Fruit fly (Drosophila melanogaster) whole organism, embryonic: ENCODE measurements around the gene CG7071.

Source experiments
- Ada2b ChIP-seq: fragments of 200-800 bp; sonication (Bioruptor generic); IDR thresholded peaks from 2 replicates; pipeline ENCODE4 v1.3.6; 2022; ENCODE audit warnings: missing biosample characterization, missing genetic modification characterization
- Adf1 ChIP-seq: fragments of 200-800 bp; sonication (Bioruptor generic); IDR thresholded peaks from 2 replicates; pipeline ENCODE4 v1.3.6; 2022; ENCODE audit warnings: missing biosample characterization, missing genetic modification characterization
- Bgb ChIP-seq: fragments of 200-800 bp; sonication (Bioruptor generic); IDR thresholded peaks from 2 replicates; pipeline ENCODE4 v1.3.6; 2022; ENCODE audit warnings: missing biosample characterization, missing genetic modification characterization; ENCODE audit not compliant: partially characterized antibody
- CG11695 ChIP-seq: fragments of 200-800 bp; sonication (Bioruptor generic); IDR thresholded peaks from 3 replicates; pipeline ENCODE4 v1.3.6; 2022; ENCODE audit warnings: missing biosample characterization, missing genetic modification characterization
- CG11723 ChIP-seq: fragments of 200-800 bp; sonication (Bioruptor generic); optimal IDR thresholded peaks from 2 replicates; lab custom pipeline; 2017; ENCODE audit warnings: missing biosample characterization, mild to moderate bottlenecking, missing genetic modification characterization
- CG13123 ChIP-seq: fragments of 200-800 bp; sonication (Bioruptor generic); optimal IDR thresholded peaks from 2 replicates; lab custom pipeline; 2016; ENCODE audit warnings: missing biosample characterization, missing genetic modification characterization
- CG13894 ChIP-seq: fragments of 200-800 bp; sonication (Bioruptor generic); optimal IDR thresholded peaks from 3 replicates; lab custom pipeline; 2018; ENCODE audit warnings: missing biosample characterization, mild to moderate bottlenecking, missing genetic modification characterization, moderate library complexity
- CG15269 ChIP-seq: fragments of 200-800 bp; sonication (Bioruptor generic); optimal IDR thresholded peaks from 2 replicates; lab custom pipeline; 2018; ENCODE audit warnings: missing biosample characterization, mild to moderate bottlenecking, missing genetic modification characterization, moderate library complexity
- CG1832 ChIP-seq: fragments of 200-800 bp; sonication (Bioruptor generic); optimal IDR thresholded peaks from 2 replicates; lab custom pipeline; 2017; ENCODE audit warnings: missing biosample characterization, mild to moderate bottlenecking, missing genetic modification characterization, inconsistent platforms
- CG2202 ChIP-seq: fragments of 200-800 bp; sonication (Bioruptor generic); optimal IDR thresholded peaks from 2 replicates; lab custom pipeline; 2018; ENCODE audit warnings: missing biosample characterization, mild to moderate bottlenecking, missing genetic modification characterization
- CG32532 ChIP-seq: fragments of 200-800 bp; sonication (Bioruptor generic); IDR thresholded peaks from 2 replicates; pipeline ENCODE4 v1.3.6; 2022; ENCODE audit warnings: missing biosample characterization, missing genetic modification characterization
- CG5180 ChIP-seq: fragments of 200-800 bp; sonication (Bioruptor generic); optimal IDR thresholded peaks from 3 replicates; lab custom pipeline; 2017; ENCODE audit warnings: missing biosample characterization, missing genetic modification characterization, mild to moderate bottlenecking, moderate library complexity, missing genetic modification reagents
- CG6254 ChIP-seq: fragments of 200-800 bp; sonication (Bioruptor generic); optimal IDR thresholded peaks from 3 replicates; lab custom pipeline; 2017; ENCODE audit warnings: mild to moderate bottlenecking, missing biosample characterization, missing genetic modification reagents, missing genetic modification characterization
- CG6683 ChIP-seq: fragments of 200-800 bp; sonication (Bioruptor generic); optimal IDR thresholded peaks from 2 replicates; lab custom pipeline; 2017; ENCODE audit warnings: missing biosample characterization, mild to moderate bottlenecking, missing genetic modification characterization, missing genetic modification reagents
- CG6689 ChIP-seq: fragments of 200-800 bp; sonication (Bioruptor generic); IDR thresholded peaks from 2 replicates; pipeline ENCODE4 v1.3.6; 2022; ENCODE audit warnings: missing biosample characterization, missing genetic modification characterization
- CG7556 ChIP-seq: fragments of 200-800 bp; sonication (Bioruptor generic); optimal IDR thresholded peaks from 2 replicates; lab custom pipeline; 2017; ENCODE audit warnings: missing biosample characterization, mild to moderate bottlenecking, missing genetic modification characterization
- CG7786 ChIP-seq: fragments of 200-800 bp; sonication (Bioruptor generic); optimal IDR thresholded peaks from 2 replicates; lab custom pipeline; 2016; ENCODE audit warnings: missing biosample characterization, missing genetic modification characterization
- Chrac-16 ChIP-seq: fragments of 200-800 bp; sonication (Bioruptor generic); optimal IDR thresholded peaks from 3 replicates; lab custom pipeline; 2016; ENCODE audit warnings: missing biosample characterization, missing genetic modification characterization
- Ets65A ChIP-seq: fragments of 200-800 bp; sonication (Bioruptor generic); peaks from one replicate; lab custom pipeline; 2016; ENCODE audit warnings: missing biosample characterization, missing genetic modification characterization
- Fer2 ChIP-seq: fragments of 200-800 bp; sonication (Bioruptor generic); optimal IDR thresholded peaks from 2 replicates; lab custom pipeline; 2018; ENCODE audit warnings: missing biosample characterization, mild to moderate bottlenecking, missing genetic modification characterization, moderate library complexity
- Gug ChIP-seq: fragments of 200-800 bp; sonication (Bioruptor generic); IDR thresholded peaks from 4 replicates; pipeline ENCODE4 v1.3.6; 2022; ENCODE audit warnings: missing biosample characterization, missing genetic modification characterization
- MTF-1 ChIP-seq: fragments of 200-800 bp; sonication (Bioruptor generic); optimal IDR thresholded peaks from 2 replicates; lab custom pipeline; 2018; ENCODE audit warnings: missing biosample characterization, mild to moderate bottlenecking, missing genetic modification characterization, borderline replicate concordance
- Mad ChIP-seq: fragments of 200-800 bp; sonication (Bioruptor generic); optimal IDR thresholded peaks from 2 replicates; lab custom pipeline; 2016; ENCODE audit warnings: missing biosample characterization, missing genetic modification characterization
- Meics ChIP-seq: fragments of 200-800 bp; sonication (Bioruptor generic); optimal IDR thresholded peaks from 2 replicates; lab custom pipeline; 2017; ENCODE audit warnings: missing biosample characterization, mild to moderate bottlenecking, missing genetic modification characterization
- Mrtf ChIP-seq: fragments of 200-800 bp; sonication (Bioruptor generic); IDR thresholded peaks from 3 replicates; pipeline ENCODE4 v1.3.6; 2022; ENCODE audit warnings: missing biosample characterization, missing genetic modification characterization
- NC2α ChIP-seq: fragments of 200-800 bp; sonication (Bioruptor generic); optimal IDR thresholded peaks from 2 replicates; lab custom pipeline; 2016; ENCODE audit warnings: missing biosample characterization, missing genetic modification characterization
- Ravus ChIP-seq: fragments of 200-800 bp; sonication (Bioruptor generic); IDR thresholded peaks from 2 replicates; pipeline ENCODE4 v1.3.6; 2022; ENCODE audit warnings: missing biosample characterization, missing genetic modification characterization
- Sin3A ChIP-seq: fragments of >200 bp; optimal IDR thresholded peaks from 2 replicates; lab custom pipeline; 2018
- Stat92E ChIP-seq, 3 experiments: fragments of >200 bp in 2 of 3; fragments of 200-800 bp in 1 of 3; sonication (Bioruptor generic) in 1 of 3; optimal IDR thresholded peaks; 2 replicates each; lab custom pipeline; 2017 to 2019; ENCODE audit warnings: missing biosample characterization in 3 of 3, missing genetic modification characterization in 3 of 3, mild to moderate bottlenecking in 1 of 3, moderate library complexity in 1 of 3
- YL-1 ChIP-seq: fragments of 200-800 bp; sonication (Bioruptor generic); optimal IDR thresholded peaks from 3 replicates; lab custom pipeline; 2017; ENCODE audit warnings: missing biosample characterization, mild to moderate bottlenecking, missing genetic modification characterization
- al ChIP-seq: fragments of 200-800 bp; sonication (Bioruptor generic); IDR thresholded peaks from 2 replicates; pipeline ENCODE4 v1.3.6; 2022; ENCODE audit warnings: missing biosample characterization, missing genetic modification characterization
- bowl ChIP-seq: fragments of 200-800 bp; sonication (Bioruptor generic); IDR thresholded peaks from 2 replicates; pipeline ENCODE4 v1.3.6; 2022; ENCODE audit warnings: missing biosample characterization, missing genetic modification characterization
- cato ChIP-seq: fragments of 200-800 bp; sonication (Bioruptor generic); optimal IDR thresholded peaks from 2 replicates; lab custom pipeline; 2016; ENCODE audit warnings: missing biosample characterization, missing genetic modification characterization, borderline replicate concordance
- fd64A ChIP-seq: fragments of 200-800 bp; sonication (Bioruptor generic); optimal IDR thresholded peaks from 3 replicates; lab custom pipeline; 2018; ENCODE audit warnings: missing biosample characterization, mild to moderate bottlenecking, missing genetic modification characterization
- grau ChIP-seq: fragments of 200-800 bp; optimal IDR thresholded peaks from 3 replicates; lab custom pipeline; 2019; ENCODE audit warnings: missing biosample characterization, mild to moderate bottlenecking, missing genetic modification characterization, moderate library complexity
- gsb ChIP-seq: fragments of 200-800 bp; sonication (Bioruptor generic); IDR thresholded peaks from 2 replicates; pipeline ENCODE4 v1.3.6; 2022; ENCODE audit warnings: missing biosample characterization, missing genetic modification characterization
- lab ChIP-seq: fragments of 200-800 bp; sonication (Bioruptor generic); optimal IDR thresholded peaks from 3 replicates; lab custom pipeline; 2017; ENCODE audit warnings: missing biosample characterization, missing genetic modification characterization, mild to moderate bottlenecking, moderate library complexity, missing genetic modification reagents
- lov ChIP-seq, 2 experiments: fragments of 200-800 bp in 1 of 2; fragments of >200 bp in 1 of 2; sonication (Bioruptor generic) in 1 of 2; IDR thresholded peaks in 1 of 2; optimal IDR thresholded peaks in 1 of 2; 2 replicates in 1 of 2; 3 replicates in 1 of 2; pipeline versions ENCODE4 v1.3.6 to Lab custom; 2017 to 2022; ENCODE audit warnings: missing biosample characterization in 1 of 2, missing genetic modification characterization in 1 of 2
- nerfin-2 ChIP-seq: fragments of 200-800 bp; sonication (Bioruptor generic); IDR thresholded peaks from 2 replicates; pipeline ENCODE4 v1.3.6; 2022; ENCODE audit warnings: missing biosample characterization, missing genetic modification characterization; ENCODE audit not compliant: partially characterized antibody
- pb ChIP-seq: fragments of 200-800 bp; sonication (Bioruptor generic); optimal IDR thresholded peaks from 3 replicates; lab custom pipeline; 2016; ENCODE audit warnings: missing biosample characterization, missing genetic modification characterization
- pnt ChIP-seq: fragments of 200-800 bp; sonication (Bioruptor generic); optimal IDR thresholded peaks from 3 replicates; lab custom pipeline; 2016; ENCODE audit warnings: missing biosample characterization, missing genetic modification characterization
- pum ChIP-seq: fragments of 200-800 bp; sonication (Bioruptor generic); optimal IDR thresholded peaks from 2 replicates; lab custom pipeline; 2016; ENCODE audit warnings: missing biosample characterization, missing genetic modification characterization
- ssp ChIP-seq: fragments of 200-800 bp; sonication (Bioruptor generic); IDR thresholded peaks from 2 replicates; pipeline ENCODE4 v1.3.6; 2022; ENCODE audit warnings: missing biosample characterization, missing genetic modification characterization
- tap ChIP-seq: fragments of 200-800 bp; optimal IDR thresholded peaks from 3 replicates; lab custom pipeline; 2019; ENCODE audit warnings: missing biosample characterization, mild to moderate bottlenecking, missing genetic modification characterization, moderate library complexity
- trem ChIP-seq: fragments of 200-800 bp; optimal IDR thresholded peaks from 3 replicates; lab custom pipeline; 2019; ENCODE audit warnings: missing biosample characterization, mild to moderate bottlenecking, missing genetic modification characterization, moderate library complexity
- ttk ChIP-seq: fragments of 200-800 bp; sonication (Bioruptor generic); IDR thresholded peaks from 2 replicates; pipeline ENCODE4 v2.1.2; 2022; ENCODE audit warnings: missing biosample characterization, missing genetic modification characterization
- usp ChIP-seq: fragments of >200 bp; optimal IDR thresholded peaks from 2 replicates; lab custom pipeline; 2017; ENCODE audit warnings: missing biosample characterization, missing genetic modification characterization
- vvl ChIP-seq: fragments of 200-800 bp; sonication (Bioruptor generic); IDR thresholded peaks from 2 replicates; pipeline ENCODE4 v1.3.6; 2022; ENCODE audit warnings: missing biosample characterization, missing genetic modification characterization

Gene CG7071

dm6 chr3R:22410537-22411360, 48.3 kb downstream of the CG7071 start, which contains the start of the genes CG13850 and lqfR:
TSS of gene CG13850 (minus strand) at chr3R:22410915.
TSS of gene lqfR (plus strand) at chr3R:22411301.
- TF ChIP-seq Stat92E (GFP tag; optimal IDR thresholded peaks at IDR 0.05; lab: Kevin White, UChicago) (no peak), CG7786 (peak; percentile 84), CG32532 (GFP tag; lab: Robert Waterston, UW) (peak; percentile 41; the same call in 1 of the 2 replicates), pb (GFP tag; lab: Kevin White, UChicago) (peak; percentile 71), Ets65A (GFP tag; lab: Kevin White, UChicago) (peak; percentile 99), pum (GFP tag; lab: Kevin White, UChicago) (peak; percentile 78), CG11723 (peak; percentile 58), Chrac-16 (GFP tag; lab: Kevin White, UChicago) (peak; percentile 76), Mad (GFP tag; lab: Kevin White, UChicago) (peak; percentile 66), Meics (GFP tag; lab: Kevin White, UChicago) (peak; percentile 71), NC2α (peak; percentile 36), CG13123 (GFP tag; lab: Kevin White, UChicago) (peak; percentile 63), MTF-1 (GFP tag; lab: Kevin White, UChicago) (no peak), CG6683 (peak; percentile 45), fd64A (GFP tag; lab: Kevin White, UChicago) (no peak), al (GFP tag; lab: Robert Waterston, UW) (peak; percentile 60; the same call in 1 of the 2 replicates), vvl (no peak; the same call in 1 of the 2 replicates), ttk (GFP tag; lab: Robert Waterston, UW) (no peak; the same call in 1 of the 2 replicates), trem (tag; lab: Kevin White, UChicago) (peak; percentile 84), YL-1 (GFP tag; lab: Kevin White, UChicago) (peak; percentile 71), usp (GFP tag; lab: Kevin White, UChicago) (no peak), Sin3A (peak; percentile 80), Mrtf (GFP tag; lab: Robert Waterston, UW) (peak; percentile 40; the same call in 1 of the 3 replicates), Fer2 (peak; percentile 22), nerfin-2 (GFP tag; lab: Robert Waterston, UW) (no peak), ssp (GFP tag; lab: Robert Waterston, UW) (peak; percentile 33; the same call in 1 of the 2 replicates), Bgb (GFP tag; lab: Robert Waterston, UW) (no peak), CG11695 (GFP tag; lab: Robert Waterston, UW) (no peak), CG2202 (tag; lab: Kevin White, UChicago) (peak; percentile 6), lov (optimal IDR thresholded peaks at IDR 0.05; lab: Kevin White, UChicago) (no peak), lov (GFP tag; IDR thresholded peaks at IDR 0.05; lab: Robert Waterston, UW) (no peak), gsb (GFP tag; lab: Robert Waterston, UW) (no peak), CG6689 (GFP tag; lab: Robert Waterston, UW) (peak; percentile 55), CG5180 (GFP tag; lab: Kevin White, UChicago) (no peak), bowl (GFP tag; lab: Robert Waterston, UW) (no peak), lab (GFP tag; lab: Kevin White, UChicago) (peak; percentile 76), grau (tag; lab: Kevin White, UChicago) (peak; percentile 75), cato (GFP tag; lab: Kevin White, UChicago) (peak; percentile 58), CG7556 (GFP tag; lab: Kevin White, UChicago) (peak; percentile 81), Gug (GFP tag; lab: Robert Waterston, UW) (peak; percentile 59; the same call in 3 of the 4 replicates), Ravus (no peak), Adf1 (GFP tag; lab: Robert Waterston, UW) (no peak), CG13894 (no peak), CG1832 (GFP tag; lab: Kevin White, UChicago) (no peak), Ada2b (GFP tag; lab: Robert Waterston, UW) (no peak; the same call in 1 of the 2 replicates), pnt (peak; percentile 61), CG6254 (GFP tag; lab: Kevin White, UChicago) (no peak), tap (tag; lab: Kevin White, UChicago) (no peak), CG15269 (tag; lab: Kevin White, UChicago) (no peak)
